Worm (Caenorhabditis elegans) whole organism, early embryonic: ENCODE measurements around the gene nrps-1.

Source experiments
- B0310.2 ChIP-seq: sonication (generic microtip); optimal IDR thresholded peaks from 2 replicates; lab custom pipeline; 2016; ENCODE audit warnings: mild to moderate bottlenecking, missing genetic modification characterization, missing compliant biosample characterization
- aly-1 ChIP-seq: sonication (generic microtip); optimal IDR thresholded peaks from 2 replicates; lab custom pipeline; 2016; ENCODE audit warnings: missing genetic modification characterization, missing compliant biosample characterization
- ama-1 ChIP-seq: fragments of 150-350 bp; optimal IDR thresholded peaks from 2 replicates; lab custom pipeline; 2014
- ceh-36 ChIP-seq: sonication (generic microtip); optimal IDR thresholded peaks from 2 replicates; lab custom pipeline; 2016; ENCODE audit warnings: missing genetic modification characterization, inconsistent platforms, missing compliant biosample characterization
- hmg-4 ChIP-seq: fragments of 200-800 bp; sonication (Bioruptor generic); optimal IDR thresholded peaks from 2 replicates; lab custom pipeline; 2018; ENCODE audit warnings: mild to moderate bottlenecking, missing genetic modification characterization, missing compliant biosample characterization
- hnd-1 ChIP-seq: sonication (generic microtip); optimal IDR thresholded peaks from 2 replicates; lab custom pipeline; 2016; ENCODE audit warnings: missing genetic modification characterization, missing compliant biosample characterization
- scrt-1 ChIP-seq: fragments of 200-800 bp; sonication (Bioruptor generic); IDR thresholded peaks from 2 replicates; pipeline ENCODE4 v1.3.6; 2022; ENCODE audit warnings: missing genetic modification characterization, missing compliant biosample characterization

DNA sequence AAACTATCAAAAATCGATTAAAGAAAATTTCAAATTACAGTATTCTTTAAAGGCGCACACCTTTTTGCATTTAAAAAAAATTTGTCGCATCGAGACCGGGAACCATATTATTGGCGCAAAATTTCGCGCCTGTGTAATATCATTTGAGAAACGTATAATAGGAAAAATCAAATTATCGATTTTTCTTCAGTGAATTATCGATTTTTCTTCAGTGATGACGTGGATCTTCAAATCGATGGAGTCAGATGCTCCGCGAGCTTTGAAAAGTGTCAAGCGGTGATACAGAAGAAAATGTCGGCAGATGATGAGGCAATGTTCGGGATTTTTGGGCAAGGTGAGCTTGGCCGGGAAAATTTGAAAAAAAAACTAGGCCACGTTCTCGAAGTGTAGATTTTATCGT lies 979 bp downstream of the nrps-1 start:
- no peak for TF ChIP-seq hnd-1 (tag; lab: Kevin White, UChicago)
- TF ChIP-seq aly-1 = no peak
- no peak for TF ChIP-seq ama-1 (lab: Kevin White, UChicago)
- TF ChIP-seq ceh-36 (tag; lab: Kevin White, UChicago) = no peak
- TF ChIP-seq B0310.2 (tag; lab: Kevin White, UChicago) = no peak
- no peak for TF ChIP-seq hmg-4
- no peak for TF ChIP-seq scrt-1 (GFP tag; lab: Robert Waterston, UW)
